Worm (Caenorhabditis elegans): ENCODE data around the gene ZC239.5.
"Not testable (repeated sequence)": the region's sequence is repeated elsewhere in the genome, so short reads cannot be mapped to it uniquely, and the experiment has no call there.

ce11 chrII:3184858-3185257, 25.6 kb upstream of the ZC239.5 start, which contains the start of gene sri-78:
- not testable (repeated sequence) for TF ChIP-seq nhr-76 (tag; optimal IDR thresholded peaks at IDR 0.05); hif-1 (tag; optimal IDR thresholded peaks at IDR 0.05); aly-2 (tag; optimal IDR thresholded peaks at IDR 0.05); lsy-2 (tag; optimal IDR thresholded peaks at IDR 0.05); ama-1 (optimal IDR thresholded peaks at IDR 0.05); ces-1 (GFP tag; optimal IDR thresholded peaks at IDR 0.05); unc-62 (GFP tag; optimal IDR thresholded peaks at IDR 0.05 in 1 of 2); unc-62 (tag; optimal IDR thresholded peaks at IDR 0.05); dve-1 (tag; optimal IDR thresholded peaks at IDR 0.05; ENCODE audit: insufficient read depth); aha-1 (tag); nhr-237 (tag; optimal IDR thresholded peaks at IDR 0.05)
